Worm (Caenorhabditis elegans) whole organism, late embryonic: Measurements from ENCODE around the gene Y38F1A.8.

Source experiments
- C38D4.7 ChIP-seq: fragments of 200-800 bp; sonication (Bioruptor generic); optimal IDR thresholded peaks from 2 replicates; lab custom pipeline; 2018; ENCODE audit warnings: mild to moderate bottlenecking, missing genetic modification characterization, moderate library complexity, missing compliant biosample characterization
- F13H6.1 ChIP-seq: sonication (generic microtip); optimal IDR thresholded peaks from 2 replicates; lab custom pipeline; 2016; ENCODE audit warnings: missing genetic modification characterization, missing compliant biosample characterization
- K02D7.2 ChIP-seq: sonication (generic microtip); optimal IDR thresholded peaks from 2 replicates; lab custom pipeline; 2017; ENCODE audit warnings: mild to moderate bottlenecking, missing genetic modification characterization, missing compliant biosample characterization
- K09A11.1 ChIP-seq: sonication (generic microtip); optimal IDR thresholded peaks from 2 replicates; lab custom pipeline; 2017; ENCODE audit warnings: antibody characterized with exemption, mild to moderate bottlenecking, missing genetic modification characterization, missing compliant biosample characterization; ENCODE audit not compliant: insufficient read depth
- T23F11.4 ChIP-seq: fragments of 200-800 bp; sonication (Bioruptor generic); optimal IDR thresholded peaks from 2 replicates; lab custom pipeline; 2018; ENCODE audit warnings: mild to moderate bottlenecking, missing genetic modification characterization, missing compliant biosample characterization
- Y22D7AL.16 ChIP-seq: sonication (generic microtip); optimal IDR thresholded peaks from 2 replicates; lab custom pipeline; 2016; ENCODE audit warnings: missing genetic modification characterization, missing compliant biosample characterization
- ahr-1 ChIP-seq: sonication (generic microtip); optimal IDR thresholded peaks from 2 replicates; lab custom pipeline; 2016; ENCODE audit warnings: missing genetic modification characterization, missing compliant biosample characterization
- ama-1 ChIP-seq: fragments of 150-350 bp; optimal IDR thresholded peaks from 2 replicates; lab custom pipeline; 2014
- ceh-18 ChIP-seq: sonication (generic microtip); optimal IDR thresholded peaks from 2 replicates; lab custom pipeline; 2016; ENCODE audit warnings: missing genetic modification characterization, missing compliant biosample characterization
- ceh-30 ChIP-seq: fragments of 150-350 bp; optimal IDR thresholded peaks from 2 replicates; lab custom pipeline; 2014; ENCODE audit warnings: missing biosample characterization, missing genetic modification characterization
- ceh-31 ChIP-seq: sonication (generic microtip); optimal IDR thresholded peaks from 2 replicates; lab custom pipeline; 2016; ENCODE audit warnings: missing genetic modification characterization, missing compliant biosample characterization
- ceh-34 ChIP-seq: sonication (generic microtip); optimal IDR thresholded peaks from 2 replicates; lab custom pipeline; 2016; ENCODE audit warnings: mild to moderate bottlenecking, missing genetic modification characterization, missing compliant biosample characterization
- ceh-45 ChIP-seq: fragments of 200-800 bp; sonication (Bioruptor generic); IDR thresholded peaks from 2 replicates; pipeline ENCODE4 v1.3.6; 2022; ENCODE audit warnings: missing genetic modification reagents, missing genetic modification characterization, missing compliant biosample characterization
- che-1 ChIP-seq: sonication (generic microtip); optimal IDR thresholded peaks from 2 replicates; lab custom pipeline; 2016; ENCODE audit warnings: mild to moderate bottlenecking, missing genetic modification characterization, missing compliant biosample characterization
- dve-1 ChIP-seq: sonication (generic microtip); optimal IDR thresholded peaks from 2 replicates; lab custom pipeline; 2017; ENCODE audit warnings: antibody characterized with exemption, mild to moderate bottlenecking, missing genetic modification characterization, missing compliant biosample characterization
- elt-2 ChIP-seq: sonication (generic microtip); optimal IDR thresholded peaks from 2 replicates; lab custom pipeline; 2016; ENCODE audit warnings: missing genetic modification reagents, missing genetic modification characterization, missing compliant biosample characterization
- eyg-1 ChIP-seq: sonication (generic microtip); optimal IDR thresholded peaks from 2 replicates; lab custom pipeline; 2016; ENCODE audit warnings: missing genotype, missing genetic modification characterization, missing compliant biosample characterization
- fax-1 ChIP-seq: sonication (generic microtip); optimal IDR thresholded peaks from 2 replicates; lab custom pipeline; 2016; ENCODE audit warnings: missing genotype, missing genetic modification characterization, missing compliant biosample characterization
- hlh-6 ChIP-seq: sonication (generic microtip); optimal IDR thresholded peaks from 2 replicates; lab custom pipeline; 2016; ENCODE audit warnings: missing genotype, missing genetic modification characterization, missing compliant biosample characterization
- lim-6 ChIP-seq: sonication (generic microtip); optimal IDR thresholded peaks from 2 replicates; lab custom pipeline; 2016; ENCODE audit warnings: missing genetic modification characterization, missing compliant biosample characterization
- lin-11 ChIP-seq: fragments of 200-800 bp; sonication (Bioruptor generic); optimal IDR thresholded peaks from 2 replicates; lab custom pipeline; 2018; ENCODE audit warnings: mild to moderate bottlenecking, missing genetic modification characterization, missing compliant biosample characterization
- madf-2 ChIP-seq: sonication (generic microtip); optimal IDR thresholded peaks from 2 replicates; lab custom pipeline; 2017; ENCODE audit warnings: missing genetic modification characterization, missing compliant biosample characterization
- nfya-1 ChIP-seq: sonication (generic microtip); optimal IDR thresholded peaks from 2 replicates; lab custom pipeline; 2017; ENCODE audit warnings: missing genetic modification characterization, mild to moderate bottlenecking, missing compliant biosample characterization, antibody characterized with exemption, moderate library complexity
- nhr-11 ChIP-seq: fragments of 150-350 bp; optimal IDR thresholded peaks from 2 replicates; lab custom pipeline; 2014; ENCODE audit warnings: missing biosample characterization, missing genetic modification characterization
- pag-3 ChIP-seq: sonication (generic microtip); optimal IDR thresholded peaks from 2 replicates; lab custom pipeline; 2016; ENCODE audit warnings: missing compliant biosample characterization, missing genetic modification characterization, borderline replicate concordance
- pha-2 ChIP-seq: sonication (generic microtip); optimal IDR thresholded peaks from 2 replicates; lab custom pipeline; 2017; ENCODE audit warnings: mild to moderate bottlenecking, missing genetic modification characterization, missing compliant biosample characterization
- pha-4 ChIP-seq: fragments of 150-350 bp; optimal IDR thresholded peaks from 2 replicates; lab custom pipeline; 2018; ENCODE audit warnings: missing biosample characterization, missing genetic modification reagents, missing genetic modification characterization
- tbx-2 ChIP-seq: sonication (generic microtip); optimal IDR thresholded peaks from 2 replicates; lab custom pipeline; 2016; ENCODE audit warnings: missing genetic modification characterization, missing compliant biosample characterization
- tbx-7 ChIP-seq: sonication (generic microtip); optimal IDR thresholded peaks from 2 replicates; lab custom pipeline; 2016; ENCODE audit warnings: missing genotype, missing genetic modification characterization, missing compliant biosample characterization
- ttx-3 ChIP-seq: sonication (generic microtip); optimal IDR thresholded peaks from 2 replicates; lab custom pipeline; 2016; ENCODE audit warnings: missing genetic modification reagents, missing genetic modification characterization, missing compliant biosample characterization
- unc-3 ChIP-seq, 2 experiments: fragments of 200-800 bp in 1 of 2; sonication (Bioruptor generic) in 1 of 2; sonication (generic microtip) in 1 of 2; conservative IDR thresholded peaks in 1 of 2; optimal IDR thresholded peaks in 1 of 2; 2 replicates each; pipeline versions ENCODE4 v1.3.6 to Lab custom; 2016 to 2022; ENCODE audit warnings: missing compliant biosample characterization in 2 of 2, missing genetic modification characterization in 2 of 2, missing genetic modification reagents in 1 of 2
- unc-55 ChIP-seq: sonication (generic microtip); optimal IDR thresholded peaks from 2 replicates; lab custom pipeline; 2017; ENCODE audit warnings: missing biosample characterization, missing genetic modification reagents, missing genetic modification characterization
- unc-86 ChIP-seq: sonication (generic microtip); optimal IDR thresholded peaks from 2 replicates; lab custom pipeline; 2016; ENCODE audit warnings: missing genetic modification characterization, missing compliant biosample characterization

The Y38F1A.8 gene

DNA sequence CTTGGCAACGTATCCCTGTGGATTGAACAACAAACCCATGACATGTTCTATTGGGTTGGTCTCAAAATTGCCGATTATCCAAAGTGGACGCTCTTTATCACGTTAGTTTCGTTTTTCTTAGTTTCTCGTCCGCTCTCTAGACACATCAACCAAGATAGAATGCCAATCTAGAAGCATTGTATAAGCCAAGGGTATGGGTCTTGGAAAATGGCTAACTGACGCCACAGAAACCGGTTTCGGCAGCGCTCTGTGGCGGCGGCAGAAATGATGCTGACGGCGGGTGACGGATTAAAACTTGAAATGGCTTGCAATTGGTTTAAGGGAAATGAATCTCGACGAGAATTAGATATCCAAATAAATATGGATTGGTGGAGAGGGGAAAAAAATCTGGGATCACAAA, 35.1 kb downstream of the Y38F1A.8 start (continued):
- no peak for TF ChIP-seq ceh-45 (GFP tag; lab: Robert Waterston, UW)

DNA sequence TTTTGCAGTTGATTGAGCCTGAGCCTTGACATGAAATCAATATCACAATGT, 35.3 kb downstream of the Y38F1A.8 start, which contains the start of gene ptr-18:
Gene ptr-18, plus strand, starts transcription at position 9 of the 51 bp plus-strand sequence.
- no peak for TF ChIP-seq elt-2 (tag; lab: Kevin White, UChicago)
- no peak for TF ChIP-seq lim-6 (tag; lab: Kevin White, UChicago)
- no peak for TF ChIP-seq Y22D7AL.16 (tag; lab: Kevin White, UChicago)
- no peak for TF ChIP-seq madf-2 (tag; lab: Kevin White, UChicago)
- TF ChIP-seq ceh-34 (tag; lab: Kevin White, UChicago), result no peak
- TF ChIP-seq fax-1 (tag; lab: Kevin White, UChicago), result no peak
- TF ChIP-seq ceh-30, result no peak
- no peak for TF ChIP-seq C38D4.7 (GFP tag; lab: Kevin White, UChicago)

DNA sequence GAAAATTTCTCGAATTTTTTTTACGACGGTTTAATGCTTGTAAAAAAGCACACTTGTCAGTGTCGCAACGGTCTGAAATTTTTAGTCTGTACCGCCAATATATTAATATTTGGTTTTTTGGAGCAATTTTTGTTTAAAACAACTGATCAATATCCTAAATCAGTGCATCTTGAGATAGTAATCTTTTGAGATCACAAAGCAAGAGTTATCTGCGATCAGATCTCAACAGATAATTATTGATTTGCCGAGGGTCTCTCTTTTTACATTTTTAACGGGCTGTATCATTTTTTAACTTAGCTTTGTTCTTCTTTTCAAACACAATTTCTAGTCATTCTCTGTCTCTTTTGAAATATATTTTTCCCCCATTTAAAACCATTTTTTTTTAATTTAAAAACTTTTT, 35.5 kb downstream of the Y38F1A.8 start:
- TF ChIP-seq elt-2 (tag; lab: Kevin White, UChicago) (no peak), ceh-30 (no peak), ama-1 (lab: Kevin White, UChicago) (no peak), unc-86 (tag; lab: Kevin White, UChicago) (no peak), K02D7.2 (tag; lab: Kevin White, UChicago) (no peak), dve-1 (tag; lab: Kevin White, UChicago) (no peak), C38D4.7 (GFP tag; lab: Kevin White, UChicago) (no peak), che-1 (tag; lab: Kevin White, UChicago) (no peak), pha-4 (tag; lab: Kevin White, UChicago) (no peak), tbx-7 (no peak), ceh-18 (tag; lab: Kevin White, UChicago) (no peak), K09A11.1 (tag; lab: Kevin White, UChicago) (no peak), ceh-45 (GFP tag; lab: Robert Waterston, UW) (no peak), F13H6.1 (no peak), Y22D7AL.16 (tag; lab: Kevin White, UChicago) (no peak), tbx-2 (tag; lab: Kevin White, UChicago) (no peak)

DNA sequence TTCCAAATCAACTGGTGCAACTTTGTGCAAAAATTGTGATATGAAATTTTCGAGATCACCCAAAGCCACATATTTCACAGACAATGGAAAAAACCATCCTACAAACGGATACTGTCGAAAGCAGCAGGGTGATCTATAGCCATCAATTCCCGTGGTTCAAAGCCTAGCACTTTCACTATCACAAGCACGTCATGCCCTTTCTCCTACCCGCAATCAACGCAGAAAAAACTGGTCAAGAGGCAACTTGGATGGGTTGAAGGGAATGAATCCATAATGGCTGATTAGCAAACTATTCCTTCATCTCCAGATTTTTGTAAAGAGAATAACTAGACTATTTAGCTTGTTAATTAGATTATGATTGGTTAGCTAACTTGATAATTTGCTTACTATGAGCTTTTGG, 38.9 kb downstream of the Y38F1A.8 start:
- TF ChIP-seq fax-1 (tag; lab: Kevin White, UChicago) (no peak), unc-3 (GFP tag; conservative IDR thresholded peaks at IDR 0.05; lab: Robert Waterston, UW) (no peak), unc-3 (tag; optimal IDR thresholded peaks at IDR 0.05; lab: Kevin White, UChicago) (no peak), ceh-30 (no peak), ttx-3 (tag; lab: Kevin White, UChicago) (no peak), pag-3 (no peak), K09A11.1 (tag; lab: Kevin White, UChicago) (no peak), ahr-1 (tag; lab: Kevin White, UChicago) (no peak), eyg-1 (tag; lab: Kevin White, UChicago) (no peak), madf-2 (tag; lab: Kevin White, UChicago) (no peak)

DNA sequence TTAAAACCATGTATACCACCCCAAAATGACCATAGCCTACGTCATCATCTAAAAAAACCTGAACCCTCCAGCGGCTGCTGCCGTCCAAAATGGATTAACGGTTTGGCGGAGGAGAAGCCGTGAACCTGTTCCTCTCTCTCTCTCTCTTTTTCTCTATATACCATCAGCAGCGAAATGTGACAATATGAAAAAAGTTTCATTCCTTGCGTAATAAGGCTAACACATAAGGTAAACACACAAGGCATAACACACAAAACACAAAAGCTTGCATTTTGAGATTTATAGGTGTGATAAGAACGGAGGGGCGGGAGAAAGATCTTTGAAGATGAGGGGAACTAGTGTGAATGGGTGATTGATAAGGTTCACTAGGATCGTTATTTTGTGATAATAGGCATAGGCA, 39.4 kb downstream of the Y38F1A.8 start:
- no peak for TF ChIP-seq lin-11 (tag; lab: Kevin White, UChicago)
- no peak for TF ChIP-seq nhr-11 (tag; lab: Kevin White, UChicago)
- no peak for TF ChIP-seq hlh-6 (tag; lab: Kevin White, UChicago)
- TF ChIP-seq pha-2 (tag; lab: Kevin White, UChicago), result no peak
- TF ChIP-seq dve-1 (tag; lab: Kevin White, UChicago), result no peak
- no peak for TF ChIP-seq ahr-1 (tag; lab: Kevin White, UChicago)
- TF ChIP-seq unc-86 (tag; lab: Kevin White, UChicago), result no peak

DNA sequence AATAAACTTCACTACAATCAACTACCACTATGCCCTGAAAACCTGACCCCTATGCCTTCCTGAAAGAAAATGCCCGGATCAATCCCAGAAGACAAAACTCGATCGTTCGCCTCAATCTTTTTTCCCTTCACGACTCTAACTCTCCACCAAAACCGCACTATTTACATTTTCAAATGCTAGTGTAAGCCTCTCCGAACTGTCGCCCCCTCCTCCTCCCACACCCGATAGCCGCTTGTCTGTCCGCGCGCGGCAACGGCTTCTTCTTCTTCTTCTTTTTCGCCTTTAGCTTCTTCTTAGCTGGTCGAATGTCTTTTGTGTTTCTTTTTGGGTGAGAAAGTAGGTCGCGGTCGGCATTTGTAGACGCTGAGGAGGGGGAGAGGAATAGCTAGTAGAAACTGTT, 40.4 kb downstream of the Y38F1A.8 start:
- TF ChIP-seq ama-1 (lab: Kevin White, UChicago), result no peak
- TF ChIP-seq T23F11.4, result no peak
- no peak for TF ChIP-seq ceh-31
- no peak for TF ChIP-seq pha-2 (tag; lab: Kevin White, UChicago)
- no peak for TF ChIP-seq nfya-1
- TF ChIP-seq che-1 (tag; lab: Kevin White, UChicago), result no peak
- TF ChIP-seq unc-55, result no peak
- TF ChIP-seq, all 69 proteins: peak for 0
